Worm (Caenorhabditis elegans) whole organism, midembryonic: ENCODE measurements around the gene cest-5.2.

Source experiments
- T22C8.4 ChIP-seq: fragments of 200-800 bp; sonication (Bioruptor generic); IDR thresholded peaks from 2 replicates; pipeline ENCODE4 v1.3.6; 2022; ENCODE audit warnings: missing genetic modification characterization, missing compliant biosample characterization
- cog-1 ChIP-seq: sonication (generic microtip); optimal IDR thresholded peaks from 2 replicates; lab custom pipeline; 2016; ENCODE audit warnings: missing genetic modification characterization, missing compliant biosample characterization
- med-1 ChIP-seq: sonication (generic microtip); optimal IDR thresholded peaks from 2 replicates; lab custom pipeline; 2017; ENCODE audit warnings: missing genetic modification characterization, mild to moderate bottlenecking, missing compliant biosample characterization, antibody characterized with exemption, missing genetic modification reagents; ENCODE audit not compliant: insufficient read depth
- ref-1 ChIP-seq: fragments of 200-800 bp; sonication (Bioruptor generic); conservative IDR thresholded peaks from 2 replicates; pipeline ENCODE4 v1.3.6; 2022; ENCODE audit warnings: missing genetic modification reagents, missing genetic modification characterization, missing compliant biosample characterization
- tab-1 ChIP-seq: fragments of 200-800 bp; sonication (Bioruptor generic); IDR thresholded peaks from 2 replicates; pipeline ENCODE4 v1.3.6; 2022; ENCODE audit warnings: missing genetic modification characterization, missing compliant biosample characterization

- no peak for TF ChIP-seq cog-1 (tag; lab: Kevin White, UChicago)
- no peak for TF ChIP-seq T22C8.4
- no peak for TF ChIP-seq med-1
- no peak for TF ChIP-seq tab-1 (GFP tag; lab: Robert Waterston, UW)
- no peak for TF ChIP-seq ref-1
These were observed 14.4 kb downstream of the cest-5.2 start, which contains the start of gene drh-1 for ce11 chrIV:6613296-6613695.
